Worm (Caenorhabditis elegans) whole organism, mixed stage, embryonic: ENCODE data around the gene F15A4.2.

Source experiments
- M03D4.4 ChIP-seq: sonication (generic microtip); optimal IDR thresholded peaks from 2 replicates; lab custom pipeline; 2017; ENCODE audit warnings: mild to moderate bottlenecking, missing genetic modification characterization, missing compliant biosample characterization
- bed-3 ChIP-seq: fragments of 200-800 bp; sonication (Bioruptor generic); optimal IDR thresholded peaks from 3 replicates; lab custom pipeline; 2018; ENCODE audit warnings: mild to moderate bottlenecking, missing genetic modification characterization, moderate library complexity, missing compliant biosample characterization
- blmp-1 ChIP-seq: fragments of 150-350 bp; optimal IDR thresholded peaks from 2 replicates; lab custom pipeline; 2014; ENCODE audit warnings: missing biosample characterization, missing genetic modification characterization
- ceh-39 ChIP-seq: fragments of 150-350 bp; optimal IDR thresholded peaks from 2 replicates; lab custom pipeline; 2014; ENCODE audit warnings: missing biosample characterization, missing genetic modification characterization
- ceh-43 ChIP-seq: fragments of 200-800 bp; sonication (Bioruptor generic); optimal IDR thresholded peaks from 2 replicates; lab custom pipeline; 2018; ENCODE audit warnings: mild to moderate bottlenecking, missing genetic modification characterization, moderate library complexity, missing compliant biosample characterization
- ceh-83 ChIP-seq: fragments of 200-800 bp; sonication (Bioruptor generic); optimal IDR thresholded peaks from 2 replicates; lab custom pipeline; 2018; ENCODE audit warnings: mild to moderate bottlenecking, missing genetic modification characterization, missing compliant biosample characterization
- ces-1 ChIP-seq: fragments of 150-350 bp; optimal IDR thresholded peaks from 2 replicates; lab custom pipeline; 2014; ENCODE audit warnings: missing biosample characterization, missing genetic modification reagents, missing genetic modification characterization
- cnd-1 ChIP-seq: fragments of 200-800 bp; sonication (Bioruptor generic); optimal IDR thresholded peaks from 2 replicates; lab custom pipeline; 2018; ENCODE audit warnings: mild to moderate bottlenecking, missing genetic modification characterization, missing compliant biosample characterization
- drap-1 ChIP-seq: fragments of 200-800 bp; sonication (Bioruptor generic); optimal IDR thresholded peaks from 3 replicates; lab custom pipeline; 2018; ENCODE audit warnings: mild to moderate bottlenecking, missing genetic modification characterization, missing compliant biosample characterization
- elt-1 ChIP-seq: sonication (generic microtip); optimal IDR thresholded peaks from 2 replicates; lab custom pipeline; 2017; ENCODE audit warnings: missing genetic modification characterization, mild to moderate bottlenecking, missing compliant biosample characterization, antibody characterized with exemption, moderate library complexity, borderline replicate concordance; ENCODE audit not compliant: insufficient read depth
- elt-3 ChIP-seq: fragments of 150-350 bp; optimal IDR thresholded peaks from 2 replicates; lab custom pipeline; 2014; ENCODE audit warnings: missing biosample characterization, missing genetic modification characterization
- flh-1 ChIP-seq: fragments of 200-800 bp; sonication (Bioruptor generic); optimal IDR thresholded peaks from 2 replicates; lab custom pipeline; 2018; ENCODE audit warnings: mild to moderate bottlenecking, missing genetic modification characterization, moderate library complexity, missing compliant biosample characterization
- ham-2 ChIP-seq: fragments of 200-800 bp; sonication (Bioruptor generic); optimal IDR thresholded peaks from 2 replicates; lab custom pipeline; 2018; ENCODE audit warnings: mild to moderate bottlenecking, missing genetic modification characterization, missing compliant biosample characterization
- hlh-1 ChIP-seq: fragments of 150-350 bp; optimal IDR thresholded peaks from 2 replicates; lab custom pipeline; 2014; ENCODE audit warnings: missing biosample characterization, missing genetic modification reagents, missing genetic modification characterization
- lin-13 ChIP-seq: fragments of 150-350 bp; optimal IDR thresholded peaks from 2 replicates; lab custom pipeline; 2014; ENCODE audit warnings: missing biosample characterization, missing genetic modification characterization
- lin-32 ChIP-seq: fragments of 200-800 bp; sonication (Bioruptor generic); optimal IDR thresholded peaks from 2 replicates; lab custom pipeline; 2018; ENCODE audit warnings: mild to moderate bottlenecking, missing genetic modification characterization, missing compliant biosample characterization
- mab-5 ChIP-seq: fragments of 150-350 bp; optimal IDR thresholded peaks from 2 replicates; lab custom pipeline; 2014; ENCODE audit warnings: missing biosample characterization, missing genetic modification characterization
- mep-1 ChIP-seq: fragments of 150-350 bp; optimal IDR thresholded peaks from 2 replicates; lab custom pipeline; 2017; ENCODE audit warnings: missing biosample characterization, missing genetic modification reagents, missing genetic modification characterization, inconsistent platforms
- mls-2 ChIP-seq: sonication (generic microtip); optimal IDR thresholded peaks from 2 replicates; lab custom pipeline; 2016; ENCODE audit warnings: mild to moderate bottlenecking, missing genetic modification characterization, moderate library complexity, missing compliant biosample characterization
- nhr-12 ChIP-seq: fragments of 150-350 bp; optimal IDR thresholded peaks from 2 replicates; lab custom pipeline; 2014; ENCODE audit warnings: missing biosample characterization, missing genetic modification characterization
- nhr-2 ChIP-seq: fragments of 150-350 bp; optimal IDR thresholded peaks from 2 replicates; lab custom pipeline; 2014; ENCODE audit warnings: missing biosample characterization, missing genetic modification characterization
- nhr-237 ChIP-seq: fragments of 150-350 bp; optimal IDR thresholded peaks from 2 replicates; lab custom pipeline; 2014; ENCODE audit warnings: missing biosample characterization, missing genetic modification characterization
- nhr-28 ChIP-seq: fragments of 150-350 bp; optimal IDR thresholded peaks from 2 replicates; lab custom pipeline; 2014; ENCODE audit warnings: missing biosample characterization, missing genetic modification characterization
- nhr-76 ChIP-seq: sonication (generic microtip); optimal IDR thresholded peaks from 2 replicates; lab custom pipeline; 2017; ENCODE audit warnings: missing biosample characterization, missing genetic modification characterization
- pha-4 ChIP-seq: fragments of 150-350 bp; optimal IDR thresholded peaks from 2 replicates; lab custom pipeline; 2018; ENCODE audit warnings: missing biosample characterization, missing genetic modification reagents, missing genetic modification characterization
- snpc-4 ChIP-seq: fragments of 150-350 bp; optimal IDR thresholded peaks from 2 replicates; lab custom pipeline; 2014; ENCODE audit warnings: missing biosample characterization, missing genetic modification characterization
- sptf-1 ChIP-seq: sonication (generic microtip); optimal IDR thresholded peaks from 2 replicates; lab custom pipeline; 2017; ENCODE audit warnings: mild to moderate bottlenecking, missing genetic modification characterization, moderate library complexity, missing compliant biosample characterization
- unc-120 ChIP-seq: sonication (generic microtip); optimal IDR thresholded peaks from 2 replicates; lab custom pipeline; 2017; ENCODE audit warnings: missing genetic modification characterization, missing compliant biosample characterization; ENCODE audit not compliant: poor library complexity, severe bottlenecking
- unc-39 ChIP-seq: fragments of 150-350 bp; optimal IDR thresholded peaks from 2 replicates; lab custom pipeline; 2014; ENCODE audit warnings: missing biosample characterization, missing genetic modification characterization
- unc-62 ChIP-seq: fragments of 150-350 bp; optimal IDR thresholded peaks from 2 replicates; lab custom pipeline; 2014; ENCODE audit warnings: missing biosample characterization, missing genetic modification reagents, missing genetic modification characterization
- ztf-11 ChIP-seq: fragments of 150-350 bp; optimal IDR thresholded peaks from 2 replicates; lab custom pipeline; 2014; ENCODE audit warnings: missing biosample characterization, missing genetic modification characterization

F15A4.2 gene

DNA sequence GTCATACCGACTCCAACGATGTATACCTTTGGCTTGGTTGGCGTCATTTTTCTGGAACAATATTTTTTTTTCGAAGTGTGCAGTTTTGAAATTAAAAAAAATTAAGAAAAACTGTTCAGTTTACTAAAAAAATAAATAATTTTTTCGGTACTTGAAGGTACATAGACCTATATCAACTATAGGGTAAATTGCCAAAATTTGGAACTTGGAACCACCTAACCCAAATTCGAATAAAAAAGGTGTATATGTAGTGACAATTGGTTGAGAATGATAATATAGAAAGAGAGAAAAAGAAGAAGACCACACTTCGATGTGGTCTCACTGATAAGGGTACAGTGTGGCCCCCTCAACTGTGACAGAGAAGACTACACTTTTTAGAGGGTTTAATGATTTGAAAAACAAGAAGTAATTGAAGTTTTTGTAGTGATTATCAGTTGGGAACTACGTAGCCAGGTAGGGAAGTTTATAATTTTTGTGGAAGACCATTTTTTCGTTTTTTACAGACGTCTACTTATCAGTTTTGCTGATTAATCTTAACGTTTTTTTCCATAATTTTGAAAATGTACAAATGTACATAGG, 36.6 kb upstream of the F15A4.2 start, which contains the start of gene daf-22:
Gene daf-22, minus strand, starts transcription at position 51 of the 579 bp plus-strand sequence.
- TF ChIP-seq ham-2 (GFP tag; lab: Kevin White, UChicago) (no peak), nhr-76 (tag; lab: Kevin White, UChicago) (no peak), unc-39 (tag; lab: Kevin White, UChicago) (no peak), ceh-43 (GFP tag; lab: Kevin White, UChicago) (no peak), unc-120 (tag; lab: Kevin White, UChicago) (no peak)

DNA sequence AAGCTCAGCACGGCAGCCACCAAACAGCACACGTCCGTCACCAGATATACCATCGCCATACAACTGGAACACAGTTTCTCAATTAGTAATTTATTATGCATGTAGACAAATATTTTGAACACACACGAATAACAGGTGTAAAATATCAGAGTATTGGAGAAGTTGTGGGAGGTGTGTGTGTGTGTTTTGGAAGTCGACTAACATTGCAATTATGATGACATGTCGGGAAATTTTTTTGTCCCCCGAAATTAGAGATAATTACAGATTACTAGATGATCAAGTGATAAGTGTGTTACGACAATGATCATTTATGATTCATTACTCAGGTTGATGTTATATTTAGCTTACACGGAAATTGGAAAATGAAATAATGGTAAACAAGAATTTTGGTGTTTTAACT, 32.6 kb upstream of the F15A4.2 start, which contains the start of gene Y57A10C.8:
Gene Y57A10C.8, minus strand, starts transcription at position 101 of the 400 bp plus-strand sequence.
- TF ChIP-seq sptf-1 (tag; lab: Kevin White, UChicago), result no peak
- TF ChIP-seq blmp-1 (tag; lab: Kevin White, UChicago), result no peak
- no peak for TF ChIP-seq nhr-28 (tag; lab: Kevin White, UChicago)
- no peak for TF ChIP-seq nhr-237
- TF ChIP-seq mls-2 (tag; lab: Kevin White, UChicago), result no peak
- no peak for TF ChIP-seq pha-4 (tag; lab: Kevin White, UChicago)
- no peak for TF ChIP-seq ztf-11 (tag; lab: Kevin White, UChicago)
- no peak for TF ChIP-seq lin-13 (tag; lab: Kevin White, UChicago)
- TF ChIP-seq ces-1 (GFP tag; lab: Kevin White, UChicago), result no peak
- TF ChIP-seq elt-1 (tag; lab: Kevin White, UChicago), result no peak
- no peak for TF ChIP-seq snpc-4 (tag; lab: Kevin White, UChicago)

DNA sequence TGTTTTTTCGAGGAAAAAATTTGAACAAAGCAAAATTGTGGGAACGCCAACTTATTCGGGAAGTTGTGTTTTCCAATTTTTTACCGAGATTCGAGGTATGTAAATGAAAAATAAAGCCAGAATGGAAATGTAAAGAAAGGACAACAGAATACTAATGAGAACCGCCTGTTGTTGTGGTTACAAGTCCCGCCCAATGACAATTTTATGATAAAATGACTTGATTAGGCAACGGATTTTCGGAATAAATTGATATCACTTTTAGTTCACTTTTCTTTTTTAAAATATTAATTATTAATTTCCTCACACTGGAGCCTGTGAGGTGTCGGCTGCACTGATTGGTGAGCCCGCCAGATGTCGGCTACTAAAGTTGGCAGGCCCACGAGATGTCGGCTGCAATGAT, 30.0 kb upstream of the F15A4.2 start, which contains the start of gene dct-12:
Gene dct-12, minus strand, starts transcription at position 101 of the 400 bp plus-strand sequence.
- TF ChIP-seq ces-1 (GFP tag; lab: Kevin White, UChicago) (no peak), elt-3 (tag; lab: Kevin White, UChicago) (no peak), nhr-12 (tag; lab: Kevin White, UChicago) (no peak), cnd-1 (tag; lab: Kevin White, UChicago) (no peak), mep-1 (no peak), mab-5 (no peak), blmp-1 (tag; lab: Kevin White, UChicago) (no peak), ham-2 (GFP tag; lab: Kevin White, UChicago) (no peak), sptf-1 (tag; lab: Kevin White, UChicago) (no peak), unc-39 (tag; lab: Kevin White, UChicago) (no peak), M03D4.4 (tag; lab: Kevin White, UChicago) (no peak), lin-32 (GFP tag; lab: Kevin White, UChicago) (no peak), ceh-39 (tag; lab: Kevin White, UChicago) (no peak), drap-1 (no peak)

DNA sequence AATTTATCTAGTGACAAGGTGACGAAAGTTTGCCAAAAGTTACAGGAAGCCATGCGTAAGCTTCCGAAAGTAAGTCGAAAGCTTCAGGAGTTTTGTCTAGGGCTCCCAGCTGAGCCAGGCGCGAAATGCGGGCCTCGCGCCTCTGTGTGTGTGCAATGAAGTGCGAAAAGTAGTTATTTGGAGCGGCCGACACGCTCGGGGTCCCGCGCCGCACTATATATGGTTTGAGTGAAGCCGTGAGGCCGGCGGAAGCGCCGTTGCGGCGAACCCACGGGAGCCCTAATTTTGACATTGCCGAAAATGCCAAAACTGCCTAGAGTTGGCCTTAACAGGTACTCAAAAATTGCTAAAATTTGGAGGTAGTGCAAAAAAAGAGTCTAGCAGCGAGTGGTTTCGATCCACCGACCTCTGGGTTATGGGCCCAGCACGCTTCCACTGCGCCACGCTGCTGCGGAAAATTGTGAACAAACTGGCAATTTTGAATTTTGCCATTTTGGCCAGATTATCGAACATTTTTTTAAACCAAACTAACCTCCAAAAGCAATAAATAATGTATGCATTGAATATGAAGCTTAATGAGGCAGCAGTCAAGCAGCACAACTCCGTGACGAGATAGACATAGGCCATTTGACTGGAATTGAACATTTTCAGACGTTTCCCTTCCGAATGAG, 27.0 kb upstream of the F15A4.2 start:
- TF ChIP-seq nhr-2 (tag; lab: Kevin White, UChicago) (no peak), mls-2 (tag; lab: Kevin White, UChicago) (no peak), unc-39 (tag; lab: Kevin White, UChicago) (no peak), ztf-11 (tag; lab: Kevin White, UChicago) (no peak), elt-1 (tag; lab: Kevin White, UChicago) (no peak), ceh-43 (GFP tag; lab: Kevin White, UChicago) (no peak), lin-13 (tag; lab: Kevin White, UChicago) (no peak), unc-62 (GFP tag; lab: Kevin White, UChicago) (no peak), flh-1 (no peak), ham-2 (GFP tag; lab: Kevin White, UChicago) (no peak), hlh-1 (tag; lab: Kevin White, UChicago) (no peak), sptf-1 (tag; lab: Kevin White, UChicago) (no peak), M03D4.4 (tag; lab: Kevin White, UChicago) (no peak), blmp-1 (tag; lab: Kevin White, UChicago) (no peak), ceh-83 (GFP tag; lab: Kevin White, UChicago) (no peak), mab-5 (no peak), ces-1 (GFP tag; lab: Kevin White, UChicago) (no peak), bed-3 (no peak), drap-1 (no peak), nhr-12 (tag; lab: Kevin White, UChicago) (no peak)
